Worm (Caenorhabditis elegans) whole organism, midembryonic: ENCODE data around the gene T09A5.14.

Experiments
- T22C8.4 ChIP-seq: fragments of 200-800 bp; sonication (Bioruptor generic); IDR thresholded peaks from 2 replicates; pipeline ENCODE4 v1.3.6; 2022; ENCODE audit warnings: missing genetic modification characterization, missing compliant biosample characterization
- cog-1 ChIP-seq: sonication (generic microtip); optimal IDR thresholded peaks from 2 replicates; lab custom pipeline; 2016; ENCODE audit warnings: missing genetic modification characterization, missing compliant biosample characterization
- flt-1 ChIP-seq: fragments of 200-800 bp; sonication (Bioruptor generic); IDR thresholded peaks from 2 replicates; pipeline ENCODE4 v1.3.6; 2022; ENCODE audit warnings: missing genetic modification characterization, missing compliant biosample characterization
- klf-2 ChIP-seq: fragments of 200-800 bp; sonication (Bioruptor generic); conservative IDR thresholded peaks from 2 replicates; pipeline ENCODE4 v1.3.6; 2022; ENCODE audit warnings: missing genetic modification reagents, missing genetic modification characterization, missing compliant biosample characterization
- med-1 ChIP-seq: sonication (generic microtip); optimal IDR thresholded peaks from 2 replicates; lab custom pipeline; 2017; ENCODE audit warnings: missing genetic modification characterization, mild to moderate bottlenecking, missing compliant biosample characterization, antibody characterized with exemption, missing genetic modification reagents; ENCODE audit not compliant: insufficient read depth
- ref-1 ChIP-seq: fragments of 200-800 bp; sonication (Bioruptor generic); conservative IDR thresholded peaks from 2 replicates; pipeline ENCODE4 v1.3.6; 2022; ENCODE audit warnings: missing genetic modification reagents, missing genetic modification characterization, missing compliant biosample characterization
- tab-1 ChIP-seq: fragments of 200-800 bp; sonication (Bioruptor generic); IDR thresholded peaks from 2 replicates; pipeline ENCODE4 v1.3.6; 2022; ENCODE audit warnings: missing genetic modification characterization, missing compliant biosample characterization
- ztf-23 ChIP-seq: fragments of 200-800 bp; sonication (Bioruptor generic); IDR thresholded peaks from 2 replicates; pipeline ENCODE4 v1.3.6; 2022; ENCODE audit warnings: missing genetic modification reagents, missing genetic modification characterization, missing compliant biosample characterization
- ztf-29 ChIP-seq: fragments of 200-800 bp; sonication (Bioruptor generic); IDR thresholded peaks from 2 replicates; pipeline ENCODE4 v1.3.6; 2022; ENCODE audit warnings: missing genetic modification reagents, missing genetic modification characterization, missing compliant biosample characterization

The T09A5.14 gene

DNA sequence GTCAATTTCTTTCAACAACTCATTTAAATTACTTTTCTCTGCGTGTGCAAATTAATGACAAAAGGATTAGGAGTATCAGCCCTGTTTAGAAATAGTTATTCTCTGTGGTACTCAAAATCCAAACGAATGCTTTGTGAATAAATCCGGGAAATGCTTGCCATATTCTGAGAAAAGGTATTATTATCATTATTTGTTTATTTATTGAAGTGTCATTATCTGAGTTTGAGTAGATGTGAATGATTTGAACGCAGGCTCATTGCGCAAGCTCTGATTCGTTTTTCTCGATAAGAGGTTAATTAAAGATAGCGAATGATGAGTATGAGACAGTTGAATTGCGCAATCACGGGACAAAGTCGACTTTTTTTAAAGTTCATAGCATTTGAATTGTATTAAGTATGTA lies 4.3 kb upstream of the T09A5.14 start:
- TF ChIP-seq klf-2: no peak
- TF ChIP-seq ref-1 (GFP tag; lab: Robert Waterston, UW): no peak
- no peak for TF ChIP-seq ztf-23 (GFP tag; lab: Robert Waterston, UW)
- TF ChIP-seq T22C8.4 (GFP tag; lab: Robert Waterston, UW): no peak
- no peak for TF ChIP-seq tab-1 (GFP tag; lab: Robert Waterston, UW)
- no peak for TF ChIP-seq ztf-29
- TF ChIP-seq flt-1: no peak
- TF ChIP-seq cog-1 (tag; lab: Kevin White, UChicago): no peak
- no peak for TF ChIP-seq med-1

DNA sequence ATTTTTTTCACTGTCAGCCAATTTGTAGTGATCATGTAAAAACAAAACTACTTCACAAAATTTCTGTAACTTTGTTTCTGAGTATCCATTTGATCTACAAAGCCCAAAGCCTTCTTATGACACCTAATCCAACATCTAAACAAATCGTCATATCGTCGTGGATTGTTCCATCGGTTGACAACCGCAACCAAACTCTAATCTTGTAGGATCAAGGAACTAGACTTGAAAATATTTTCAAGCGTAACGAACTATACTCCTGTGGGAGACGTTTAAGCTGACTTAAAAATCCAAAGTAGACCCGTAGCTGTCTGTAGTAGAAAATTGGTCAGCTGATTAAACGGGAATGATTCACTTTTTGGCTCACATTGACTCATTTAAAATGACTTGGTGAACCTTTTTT lies 2.5 kb upstream of the T09A5.14 start:
- no peak for TF ChIP-seq med-1
- TF ChIP-seq klf-2: no peak
- no peak for TF ChIP-seq flt-1
- no peak for TF ChIP-seq ztf-29
- no peak for TF ChIP-seq cog-1 (tag; lab: Kevin White, UChicago)
- TF ChIP-seq ztf-23 (GFP tag; lab: Robert Waterston, UW): no peak
- TF ChIP-seq T22C8.4 (GFP tag; lab: Robert Waterston, UW): no peak
- no peak for TF ChIP-seq tab-1 (GFP tag; lab: Robert Waterston, UW)
- TF ChIP-seq ref-1 (GFP tag; lab: Robert Waterston, UW): no peak

DNA sequence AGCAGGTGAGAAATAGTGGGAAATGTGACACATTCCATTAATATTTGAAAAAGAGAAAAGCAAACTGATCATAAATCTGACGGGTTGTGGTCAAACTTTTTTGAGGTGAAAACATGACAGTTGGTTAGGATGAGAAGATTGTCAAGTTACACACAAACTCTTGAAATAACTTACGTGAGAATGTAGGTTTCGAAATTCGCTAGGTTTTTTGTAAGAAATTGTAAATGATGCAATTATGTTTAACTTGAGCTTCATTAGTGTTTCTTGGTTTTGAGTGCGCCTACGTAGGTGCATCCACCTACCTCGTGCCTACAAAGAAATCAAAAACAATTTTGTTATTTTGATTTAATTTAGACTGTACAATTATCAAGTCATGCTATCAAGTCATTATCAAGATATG lies 3.2 kb downstream of the T09A5.14 start, which contains the start of gene cex-2:
cex-2 (minus strand) TSS at position 101 of the 400 bp plus-strand sequence.
- no peak for TF ChIP-seq cog-1 (tag; lab: Kevin White, UChicago)
- no peak for TF ChIP-seq tab-1 (GFP tag; lab: Robert Waterston, UW)
- no peak for TF ChIP-seq T22C8.4 (GFP tag; lab: Robert Waterston, UW)
- TF ChIP-seq ztf-23 (GFP tag; lab: Robert Waterston, UW): no peak
- TF ChIP-seq flt-1: no peak
- TF ChIP-seq ztf-29: no peak

DNA sequence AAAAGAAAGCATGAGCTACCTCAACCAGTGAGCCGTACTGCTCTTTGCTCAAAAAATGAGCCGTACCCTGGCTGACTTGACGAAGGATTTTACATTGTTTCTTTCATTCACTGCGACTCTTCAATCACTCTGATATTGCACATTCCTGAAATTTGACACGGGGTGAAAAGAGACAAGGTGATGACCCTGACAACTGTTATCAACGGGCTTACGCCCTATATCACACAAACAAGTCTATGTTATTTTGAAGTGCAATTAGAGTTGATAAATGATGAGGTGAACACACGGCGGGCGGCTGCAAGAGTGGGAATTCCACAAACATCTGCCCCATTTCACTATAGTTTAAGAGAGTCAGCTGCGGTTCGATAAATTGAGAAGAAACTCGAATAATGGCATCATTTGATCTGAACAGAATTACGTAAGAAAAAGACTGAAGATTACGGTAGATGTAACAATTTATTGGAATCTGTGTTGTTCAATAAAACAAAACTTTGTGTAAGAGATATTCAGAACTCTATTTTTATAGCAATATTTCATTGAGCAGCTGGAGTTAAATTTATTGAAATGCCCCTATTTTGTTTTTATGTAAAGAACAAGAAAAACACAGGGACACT lies 4.6 kb downstream of the T09A5.14 start:
- TF ChIP-seq klf-2 (no peak), med-1 (no peak), cog-1 (tag; lab: Kevin White, UChicago) (no peak)

DNA sequence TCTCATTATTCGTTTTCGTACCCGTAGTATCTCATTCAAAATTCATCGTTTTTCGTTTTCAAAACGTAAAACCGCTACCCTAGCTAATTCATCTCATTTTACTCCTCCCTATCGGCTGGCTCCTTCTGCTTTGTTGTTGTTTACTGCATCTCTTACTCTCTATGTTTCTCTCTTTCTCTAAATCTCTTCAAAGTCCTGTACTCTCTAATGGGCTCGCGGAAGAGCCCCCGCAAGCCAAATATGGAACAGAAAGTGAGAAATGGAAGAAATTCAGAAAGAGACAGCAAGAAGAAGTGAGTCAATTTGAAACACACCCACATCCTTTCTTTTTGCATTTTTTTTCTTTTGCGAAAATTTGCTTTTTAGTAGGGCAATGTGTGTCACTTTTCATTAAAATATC lies 6.5 kb downstream of the T09A5.14 start:
- TF ChIP-seq T22C8.4 (GFP tag; lab: Robert Waterston, UW) (no peak), med-1 (no peak), cog-1 (tag; lab: Kevin White, UChicago) (no peak), tab-1 (GFP tag; lab: Robert Waterston, UW) (no peak), ref-1 (GFP tag; lab: Robert Waterston, UW) (no peak), flt-1 (no peak), klf-2 (no peak), ztf-29 (no peak), ztf-23 (GFP tag; lab: Robert Waterston, UW) (no peak)

DNA sequence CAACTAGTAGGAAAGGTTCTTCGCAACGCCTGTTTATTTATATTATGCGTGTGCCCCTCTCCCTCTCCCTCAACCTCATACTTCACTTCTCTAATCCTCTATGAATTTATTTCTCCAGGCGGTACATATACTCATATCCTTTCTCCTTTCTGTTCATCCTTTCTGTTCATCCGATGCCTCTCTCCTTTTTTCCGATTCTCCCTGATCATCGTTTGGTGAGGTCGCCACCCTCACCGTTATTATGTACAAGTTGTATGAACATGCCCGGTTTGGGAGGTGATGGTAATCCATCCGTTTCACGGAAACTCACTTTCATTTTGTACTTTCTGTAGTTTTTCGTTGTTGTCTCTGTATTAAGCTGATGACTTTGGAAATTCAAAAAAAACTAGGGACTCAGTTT lies 7.5 kb downstream of the T09A5.14 start:
- TF ChIP-seq T22C8.4 (GFP tag; lab: Robert Waterston, UW): no peak
- no peak for TF ChIP-seq ztf-23 (GFP tag; lab: Robert Waterston, UW)
- TF ChIP-seq tab-1 (GFP tag; lab: Robert Waterston, UW): no peak
- no peak for TF ChIP-seq ref-1 (GFP tag; lab: Robert Waterston, UW)
- TF ChIP-seq med-1: no peak
- TF ChIP-seq cog-1 (tag; lab: Kevin White, UChicago): no peak
- no peak for TF ChIP-seq ztf-29
- TF ChIP-seq flt-1: no peak
- no peak for TF ChIP-seq klf-2

DNA sequence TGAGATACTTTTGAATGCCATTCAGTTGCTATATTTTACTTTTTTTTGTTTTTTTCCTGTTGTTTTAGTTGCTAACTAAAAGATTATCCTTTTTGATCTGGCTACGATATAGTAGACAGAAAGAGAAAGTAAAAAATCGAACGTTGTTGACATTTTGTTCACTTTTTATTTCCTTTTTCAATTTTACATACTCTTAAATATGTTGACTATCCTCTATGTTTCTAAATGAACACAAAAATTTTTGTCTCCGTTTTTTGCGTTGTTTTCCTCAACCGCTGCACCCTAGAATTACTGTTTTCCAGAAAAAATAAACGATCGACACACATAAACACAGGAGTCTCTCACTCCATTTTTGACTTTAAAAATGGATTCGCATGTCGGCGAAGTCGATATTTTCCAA lies 9.9 kb downstream of the T09A5.14 start, which contains the start of gene klp-3:
klp-3 (plus strand) TSS at position 301 of the 400 bp plus-strand sequence.
- TF ChIP-seq klf-2: no peak
- TF ChIP-seq ref-1 (GFP tag; lab: Robert Waterston, UW): no peak
- TF ChIP-seq ztf-29: no peak
- TF ChIP-seq cog-1 (tag; lab: Kevin White, UChicago): no peak
- no peak for TF ChIP-seq ztf-23 (GFP tag; lab: Robert Waterston, UW)
- no peak for TF ChIP-seq med-1

DNA sequence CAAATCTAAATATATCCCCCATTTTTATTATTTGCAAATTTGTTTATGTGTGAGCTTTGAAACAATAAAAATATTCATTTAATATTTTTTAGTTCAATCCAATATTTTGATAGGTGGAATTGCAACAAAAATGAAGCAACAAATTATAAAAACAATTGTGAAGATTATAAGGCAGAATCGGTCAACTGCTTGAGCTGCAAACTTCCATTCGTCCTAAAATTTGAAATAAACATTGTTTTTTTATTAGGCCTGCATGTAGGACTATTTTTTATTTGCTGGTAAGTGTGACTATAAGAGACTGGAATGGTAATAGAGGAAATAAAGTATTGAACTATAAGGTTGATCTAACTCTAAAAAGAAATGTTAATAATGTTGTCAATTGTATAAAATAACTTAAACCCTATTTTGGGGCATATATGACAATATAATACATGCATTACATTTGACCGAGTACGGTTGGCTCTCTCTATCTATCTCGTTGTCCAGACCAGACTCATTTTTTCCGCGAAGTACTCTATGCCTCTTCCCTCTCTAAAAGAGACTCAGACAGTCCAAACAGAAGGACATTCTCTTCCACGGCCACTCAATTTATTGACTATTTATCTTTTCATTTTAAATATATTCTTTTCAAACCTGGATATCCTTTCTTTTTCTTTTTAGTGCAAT lies 13.6 kb downstream of the T09A5.14 start, which contains the start of gene T09A5.4:
T09A5.4 (plus strand) TSS at position 616 of the 666 bp plus-strand sequence.
- TF ChIP-seq flt-1 (no peak), cog-1 (tag; lab: Kevin White, UChicago) (no peak), ztf-29 (no peak), ref-1 (GFP tag; lab: Robert Waterston, UW) (no peak), klf-2 (no peak), tab-1 (GFP tag; lab: Robert Waterston, UW) (no peak), ztf-23 (GFP tag; lab: Robert Waterston, UW) (no peak), T22C8.4 (GFP tag; lab: Robert Waterston, UW) (no peak), med-1 (no peak)

DNA sequence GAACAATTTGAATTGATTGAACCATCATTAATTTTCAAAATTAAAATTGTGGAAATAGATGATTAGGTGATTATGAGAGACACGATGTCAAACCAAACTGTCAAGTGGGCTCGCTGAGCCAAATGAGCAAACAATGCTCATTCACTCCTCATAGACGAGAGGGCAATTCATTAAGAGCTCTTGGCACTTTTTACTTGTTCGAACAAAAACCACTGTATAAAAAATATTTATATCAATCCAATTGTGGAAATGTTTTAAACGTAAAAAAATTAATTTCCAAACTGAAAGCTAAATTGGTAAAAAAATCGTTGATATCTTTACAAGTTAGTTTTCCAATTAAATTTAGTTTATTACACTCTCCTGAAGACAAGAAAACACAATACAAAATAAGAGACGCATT lies 17.5 kb downstream of the T09A5.14 start, which contains the start of gene acr-7:
acr-7 (minus strand) TSS at position 101 of the 400 bp plus-strand sequence.
- TF ChIP-seq ref-1 (GFP tag; lab: Robert Waterston, UW) (no peak), klf-2 (no peak), T22C8.4 (GFP tag; lab: Robert Waterston, UW) (no peak), flt-1 (no peak), med-1 (no peak)

DNA sequence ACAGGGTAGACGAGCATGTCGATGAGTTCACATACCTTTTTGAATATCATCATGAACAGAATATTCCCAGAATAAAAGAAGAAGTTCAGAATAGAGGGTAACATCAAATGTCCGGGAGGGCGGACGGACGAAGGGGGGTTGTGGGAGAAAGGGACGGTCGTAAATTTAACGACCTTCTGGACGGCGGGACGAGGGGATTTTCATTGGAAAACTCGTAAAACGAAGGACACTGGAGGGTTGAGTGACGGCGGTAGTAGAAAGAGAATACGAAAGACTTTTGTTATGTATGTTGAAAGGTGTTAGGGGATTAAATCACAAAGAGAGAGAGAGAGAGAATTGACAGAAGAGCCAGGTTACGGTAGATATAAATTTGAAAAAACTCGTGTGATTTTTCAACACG lies 18.4 kb downstream of the T09A5.14 start:
- no peak for TF ChIP-seq cog-1 (tag; lab: Kevin White, UChicago)
